Fruit fly (Drosophila melanogaster) whole organism, embryonic: Measurements from ENCODE around the gene CG18281.

Source experiments
- Abd-B ChIP-seq: fragments of 200-800 bp; sonication (Bioruptor generic); optimal IDR thresholded peaks from 2 replicates; lab custom pipeline; 2018; ENCODE audit warnings: missing biosample characterization, mild to moderate bottlenecking, missing genetic modification characterization, moderate library complexity
- Aef1 ChIP-seq: fragments of 200-800 bp; sonication (Bioruptor generic); IDR thresholded peaks from 3 replicates; pipeline ENCODE4 v1.3.6; 2022; ENCODE audit warnings: missing biosample characterization, missing genetic modification characterization
- CG10267 ChIP-seq: fragments of 200-800 bp; sonication (Bioruptor generic); optimal IDR thresholded peaks from 2 replicates; lab custom pipeline; 2018; ENCODE audit warnings: missing biosample characterization, mild to moderate bottlenecking, missing genetic modification characterization, moderate library complexity
- CG10366 ChIP-seq: fragments of 200-800 bp; sonication (Bioruptor generic); IDR thresholded peaks from 2 replicates; pipeline ENCODE4 v1.3.6; 2022; ENCODE audit warnings: missing biosample characterization, missing genetic modification characterization
- CG13287 ChIP-seq: fragments of 200-800 bp; sonication (Bioruptor generic); IDR thresholded peaks from 2 replicates; pipeline ENCODE4 v1.3.6; 2022; ENCODE audit warnings: missing biosample characterization, missing genetic modification characterization; ENCODE audit not compliant: partially characterized antibody
- CG13296 ChIP-seq: fragments of 200-800 bp; sonication (Bioruptor generic); optimal IDR thresholded peaks from 3 replicates; lab custom pipeline; 2018; ENCODE audit warnings: missing biosample characterization, mild to moderate bottlenecking, missing genetic modification characterization
- CG13424 ChIP-seq: fragments of 200-800 bp; sonication (Bioruptor generic); optimal IDR thresholded peaks from 2 replicates; lab custom pipeline; 2019; ENCODE audit warnings: missing biosample characterization, mild to moderate bottlenecking, missing genetic modification characterization, moderate library complexity
- CG13775 ChIP-seq: fragments of 200-800 bp; sonication (Bioruptor generic); optimal IDR thresholded peaks from 3 replicates; lab custom pipeline; 2017; ENCODE audit warnings: missing biosample characterization, mild to moderate bottlenecking, missing genetic modification characterization
- CG18011 ChIP-seq: fragments of 200-800 bp; sonication (Bioruptor generic); optimal IDR thresholded peaks from 2 replicates; lab custom pipeline; 2017; ENCODE audit warnings: missing biosample characterization, missing genetic modification characterization, mild to moderate bottlenecking, moderate library complexity, missing genotype
- CG2116 ChIP-seq: fragments of 200-800 bp; sonication (Bioruptor generic); optimal IDR thresholded peaks from 3 replicates; lab custom pipeline; 2018; ENCODE audit warnings: missing biosample characterization, mild to moderate bottlenecking, missing genetic modification characterization
- CG2120 ChIP-seq: fragments of 200-800 bp; sonication (Bioruptor generic); optimal IDR thresholded peaks from 3 replicates; lab custom pipeline; 2016; ENCODE audit warnings: missing biosample characterization, missing genetic modification characterization
- CG2712 ChIP-seq: fragments of 200-800 bp; optimal IDR thresholded peaks from 3 replicates; lab custom pipeline; 2019; ENCODE audit warnings: missing biosample characterization, mild to moderate bottlenecking, missing genetic modification characterization, moderate library complexity
- CG33213 ChIP-seq: fragments of 200-800 bp; sonication (Bioruptor generic); optimal IDR thresholded peaks from 3 replicates; lab custom pipeline; 2016; ENCODE audit warnings: missing biosample characterization, missing genetic modification characterization
- CG34224 ChIP-seq: fragments of 200-800 bp; sonication (Bioruptor generic); IDR thresholded peaks from 3 replicates; pipeline ENCODE4 v1.3.6; 2022; ENCODE audit warnings: missing biosample characterization, missing genetic modification characterization; ENCODE audit not compliant: partially characterized antibody
- CG34376 ChIP-seq: fragments of 200-800 bp; sonication (Bioruptor generic); optimal IDR thresholded peaks from 2 replicates; lab custom pipeline; 2018; ENCODE audit warnings: missing biosample characterization, mild to moderate bottlenecking, missing genetic modification characterization
- CG3995 ChIP-seq: fragments of 200-800 bp; sonication (Bioruptor generic); optimal IDR thresholded peaks from 3 replicates; lab custom pipeline; 2016; ENCODE audit warnings: missing biosample characterization, missing genetic modification characterization
- CG4854 ChIP-seq: fragments of 200-800 bp; sonication (Bioruptor generic); optimal IDR thresholded peaks from 2 replicates; lab custom pipeline; 2016; ENCODE audit warnings: missing biosample characterization, missing genetic modification characterization, inconsistent platforms
- CG6689 ChIP-seq: fragments of 200-800 bp; sonication (Bioruptor generic); IDR thresholded peaks from 2 replicates; pipeline ENCODE4 v1.3.6; 2022; ENCODE audit warnings: missing biosample characterization, missing genetic modification characterization
- CG7357 ChIP-seq: fragments of 200-800 bp; sonication (Bioruptor generic); IDR thresholded peaks from 3 replicates; pipeline ENCODE4 v1.3.6; 2022; ENCODE audit warnings: missing biosample characterization, missing genetic modification characterization
- CG9797 ChIP-seq: fragments of 200-800 bp; sonication (Bioruptor generic); optimal IDR thresholded peaks from 3 replicates; lab custom pipeline; 2018; ENCODE audit warnings: missing biosample characterization, mild to moderate bottlenecking, missing genetic modification characterization
- Chrac-16 ChIP-seq: fragments of 200-800 bp; sonication (Bioruptor generic); optimal IDR thresholded peaks from 3 replicates; lab custom pipeline; 2016; ENCODE audit warnings: missing biosample characterization, missing genetic modification characterization
- CoRest ChIP-seq: fragments of 200-800 bp; sonication (Bioruptor generic); optimal IDR thresholded peaks from 3 replicates; lab custom pipeline; 2018; ENCODE audit warnings: missing biosample characterization, mild to moderate bottlenecking, missing genetic modification characterization, moderate library complexity
- E2f2 ChIP-seq: fragments of 200-800 bp; sonication (Bioruptor generic); IDR thresholded peaks from 2 replicates; pipeline ENCODE4 v1.3.6; 2022; ENCODE audit warnings: missing biosample characterization, missing genetic modification characterization
- Ets97D ChIP-seq: fragments of 200-800 bp; sonication (Bioruptor generic); optimal IDR thresholded peaks from 3 replicates; lab custom pipeline; 2016; ENCODE audit warnings: missing biosample characterization, missing genetic modification characterization
- Hmr ChIP-seq: fragments of 200-800 bp; sonication (Bioruptor generic); optimal IDR thresholded peaks from 3 replicates; lab custom pipeline; 2017; ENCODE audit warnings: mild to moderate bottlenecking, missing biosample characterization, missing genetic modification reagents, missing genetic modification characterization
- Lhr ChIP-seq: fragments of 200-800 bp; sonication (Bioruptor generic); optimal IDR thresholded peaks from 3 replicates; lab custom pipeline; 2017; ENCODE audit warnings: mild to moderate bottlenecking, missing biosample characterization, missing genetic modification reagents, missing genetic modification characterization
- NK7.1 ChIP-seq: fragments of 200-800 bp; sonication (Bioruptor generic); optimal IDR thresholded peaks from 3 replicates; lab custom pipeline; 2016; ENCODE audit warnings: missing biosample characterization, missing genetic modification characterization
- Nf-YA ChIP-seq: fragments of 200-800 bp; sonication (Bioruptor generic); IDR thresholded peaks from 2 replicates; pipeline ENCODE4 v1.3.6; 2022; ENCODE audit warnings: missing biosample characterization, missing genetic modification characterization
- Ravus ChIP-seq: fragments of 200-800 bp; sonication (Bioruptor generic); IDR thresholded peaks from 2 replicates; pipeline ENCODE4 v1.3.6; 2022; ENCODE audit warnings: missing biosample characterization, missing genetic modification characterization
- Sin3A ChIP-seq: fragments of >200 bp; optimal IDR thresholded peaks from 2 replicates; lab custom pipeline; 2018
- YL-1 ChIP-seq: fragments of 200-800 bp; sonication (Bioruptor generic); optimal IDR thresholded peaks from 3 replicates; lab custom pipeline; 2017; ENCODE audit warnings: missing biosample characterization, mild to moderate bottlenecking, missing genetic modification characterization
- abd-A ChIP-seq: fragments of 200-800 bp; sonication (Bioruptor generic); optimal IDR thresholded peaks from 3 replicates; lab custom pipeline; 2019; ENCODE audit warnings: missing biosample characterization, mild to moderate bottlenecking, missing genetic modification characterization, moderate library complexity
- bbx ChIP-seq: fragments of 200-800 bp; sonication (Bioruptor generic); IDR thresholded peaks from 2 replicates; pipeline ENCODE4 v1.3.6; 2022; ENCODE audit warnings: missing biosample characterization, missing genetic modification characterization; ENCODE audit not compliant: partially characterized antibody
- bowl ChIP-seq: fragments of 200-800 bp; sonication (Bioruptor generic); IDR thresholded peaks from 2 replicates; pipeline ENCODE4 v1.3.6; 2022; ENCODE audit warnings: missing biosample characterization, missing genetic modification characterization
- chn ChIP-seq: fragments of 200-800 bp; sonication (Bioruptor generic); optimal IDR thresholded peaks from 2 replicates; lab custom pipeline; 2016; ENCODE audit warnings: missing biosample characterization, missing genetic modification characterization
- fd102C ChIP-seq: fragments of 200-800 bp; sonication (Bioruptor generic); optimal IDR thresholded peaks from 2 replicates; lab custom pipeline; 2018; ENCODE audit warnings: missing biosample characterization, mild to moderate bottlenecking, missing genetic modification characterization, moderate library complexity
- fd3F ChIP-seq: fragments of 200-800 bp; sonication (Bioruptor generic); optimal IDR thresholded peaks from 2 replicates; lab custom pipeline; 2018; ENCODE audit warnings: missing biosample characterization, mild to moderate bottlenecking, missing genetic modification characterization, moderate library complexity
- grn ChIP-seq: fragments of 200-800 bp; sonication (Bioruptor generic); optimal IDR thresholded peaks from 3 replicates; lab custom pipeline; 2017; ENCODE audit warnings: missing biosample characterization, missing genetic modification characterization
- ham ChIP-seq: fragments of 200-800 bp; sonication (Bioruptor generic); IDR thresholded peaks from 2 replicates; pipeline ENCODE4 v1.3.6; 2022; ENCODE audit warnings: missing biosample characterization, missing genetic modification characterization
- kni ChIP-seq: fragments of 200-800 bp; sonication (Bioruptor generic); optimal IDR thresholded peaks from 3 replicates; lab custom pipeline; 2017; ENCODE audit warnings: mild to moderate bottlenecking, missing biosample characterization, missing genetic modification reagents, missing genetic modification characterization
- lov ChIP-seq, 2 experiments: fragments of 200-800 bp in 1 of 2; fragments of >200 bp in 1 of 2; sonication (Bioruptor generic) in 1 of 2; IDR thresholded peaks in 1 of 2; optimal IDR thresholded peaks in 1 of 2; 2 replicates in 1 of 2; 3 replicates in 1 of 2; pipeline versions ENCODE4 v1.3.6 to Lab custom; 2017 to 2022; ENCODE audit warnings: missing biosample characterization in 1 of 2, missing genetic modification characterization in 1 of 2
- nmo ChIP-seq: fragments of 200-800 bp; sonication (Bioruptor generic); optimal IDR thresholded peaks from 2 replicates; lab custom pipeline; 2018; ENCODE audit warnings: missing biosample characterization, mild to moderate bottlenecking, missing genetic modification characterization, moderate library complexity
- pfk ChIP-seq: fragments of 200-800 bp; sonication (Bioruptor generic); optimal IDR thresholded peaks from 2 replicates; lab custom pipeline; 2018; ENCODE audit warnings: missing biosample characterization, mild to moderate bottlenecking, missing genetic modification characterization, moderate library complexity
- sima ChIP-seq: fragments of 200-800 bp; sonication (Bioruptor generic); optimal IDR thresholded peaks from 2 replicates; lab custom pipeline; 2016; ENCODE audit warnings: missing biosample characterization, missing genetic modification characterization
- tap ChIP-seq: fragments of 200-800 bp; optimal IDR thresholded peaks from 3 replicates; lab custom pipeline; 2019; ENCODE audit warnings: missing biosample characterization, mild to moderate bottlenecking, missing genetic modification characterization, moderate library complexity
- tio ChIP-seq: fragments of 200-800 bp; sonication (Bioruptor generic); optimal IDR thresholded peaks from 2 replicates; lab custom pipeline; 2017; ENCODE audit warnings: missing biosample characterization, missing genetic modification characterization, inconsistent platforms
- unc-4 ChIP-seq: fragments of 200-800 bp; sonication (Bioruptor generic); IDR thresholded peaks from 2 replicates; pipeline ENCODE4 v1.3.6; 2022; ENCODE audit warnings: missing biosample characterization, missing genetic modification characterization; ENCODE audit not compliant: partially characterized antibody

Gene CG18281

dm6 chr3L:20494262-20494601 lies 5.4 kb upstream of the CG18281 start (continued):
- TF ChIP-seq CG13424 (tag; lab: Kevin White, UChicago) (peak; percentile 3), CG13775 (GFP tag; lab: Kevin White, UChicago) (peak; percentile 8), tio (GFP tag; lab: Kevin White, UChicago) (peak; percentile 24), CG9797 (no peak), CG6689 (GFP tag; lab: Robert Waterston, UW) (0 out of 2 replicates have a peak, but pooled peaks have one; percentile 24), NK7.1 (GFP tag; lab: Kevin White, UChicago) (no peak)

DNA sequence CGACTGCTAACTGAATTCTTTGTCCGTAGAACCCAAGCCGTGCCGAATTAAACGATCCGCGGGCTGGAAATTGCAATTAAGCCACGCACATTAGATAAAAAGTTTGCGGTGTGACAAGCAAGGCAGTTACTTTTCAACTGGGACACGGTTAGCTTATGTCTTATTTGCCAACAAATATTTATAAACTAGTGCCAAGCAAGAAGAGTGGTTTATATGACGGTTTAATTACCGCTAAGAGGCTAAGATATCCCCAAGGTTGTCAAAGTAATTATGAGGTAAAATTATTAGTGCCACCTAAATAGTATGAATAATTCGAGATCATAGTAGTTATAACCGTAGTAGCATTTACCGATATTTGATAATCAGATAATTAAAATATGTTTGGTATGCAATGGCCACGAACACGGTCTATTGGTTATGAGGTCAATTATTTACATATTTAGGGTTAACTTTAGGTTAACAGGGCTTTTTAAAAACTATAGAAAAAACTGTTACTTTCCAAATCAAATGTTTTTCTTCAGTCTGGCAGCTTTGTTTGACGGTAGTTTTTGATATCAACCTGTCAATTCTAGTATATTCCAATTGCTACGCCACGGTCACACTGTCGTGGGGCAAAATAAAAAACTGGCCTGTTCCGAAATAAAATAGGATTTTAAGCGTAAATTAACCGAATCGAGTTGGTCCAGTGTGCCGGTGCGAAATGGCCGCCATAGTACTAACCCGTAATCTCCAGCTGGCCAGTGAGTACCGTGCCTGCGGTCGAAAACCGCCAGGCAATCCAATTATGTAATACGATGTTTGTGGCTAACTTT lies 4.7 kb upstream of the CG18281 start, which contains the start of gene ZnT77C:
ZnT77C (minus strand) TSS at position 142 of the 812 bp plus-strand sequence.
- TF ChIP-seq abd-A (tag; lab: Kevin White, UChicago) = no peak
- no peak for TF ChIP-seq CG34376 (GFP tag; lab: Kevin White, UChicago)
- TF ChIP-seq tap = no peak
- peak; percentile 24 for TF ChIP-seq fd3F
- TF ChIP-seq grn (GFP tag; lab: Kevin White, UChicago) = no peak
- TF ChIP-seq Ets97D (GFP tag; lab: Kevin White, UChicago) = peak; percentile 29
- peak; percentile 31 for TF ChIP-seq Sin3A (lab: Kevin White, UChicago)
- TF ChIP-seq bbx (GFP tag; lab: Robert Waterston, UW) = 0 out of 2 replicates have a peak, but pooled peaks have one; percentile 6
- TF ChIP-seq kni = no peak
- TF ChIP-seq CG7357 (GFP tag; lab: Robert Waterston, UW) = no peak
- TF ChIP-seq CG34224 = no peak
- no peak for TF ChIP-seq sima (GFP tag; lab: Kevin White, UChicago)
- TF ChIP-seq ham (GFP tag; lab: Robert Waterston, UW) = no peak
- TF ChIP-seq CG10267 (tag; lab: Kevin White, UChicago) = peak; percentile 33
- TF ChIP-seq CG3995 = peak; percentile 93
- peak; percentile 32 for TF ChIP-seq CG2120 (GFP tag; lab: Kevin White, UChicago)
- no peak for TF ChIP-seq Nf-YA (GFP tag; lab: Robert Waterston, UW)
- TF ChIP-seq Hmr (GFP tag; lab: Kevin White, UChicago) = peak; percentile 15
- TF ChIP-seq Abd-B (GFP tag; lab: Kevin White, UChicago) = peak; percentile 2
- peak; percentile 26; the same call in 1 of the 2 replicates for TF ChIP-seq CG13287 (GFP tag; lab: Robert Waterston, UW)
- TF ChIP-seq CG9797 = peak; percentile 68
- TF ChIP-seq bowl (GFP tag; lab: Robert Waterston, UW) = no peak
- TF ChIP-seq chn = no peak
- TF ChIP-seq CoRest (tag; lab: Kevin White, UChicago) = peak; percentile 48
- no peak for TF ChIP-seq pfk
- peak; percentile 44 for TF ChIP-seq CG2116 (GFP tag; lab: Kevin White, UChicago)
- no peak for TF ChIP-seq CG2712
- TF ChIP-seq YL-1 = peak; percentile 32
- TF ChIP-seq Ravus (GFP tag; lab: Robert Waterston, UW) = no peak
- no peak for TF ChIP-seq Aef1
- TF ChIP-seq CG10366 = no peak
- no peak for TF ChIP-seq fd102C (GFP tag; lab: Kevin White, UChicago)
- TF ChIP-seq Chrac-16 (GFP tag; lab: Kevin White, UChicago) = no peak
- TF ChIP-seq lov (optimal IDR thresholded peaks at IDR 0.05; lab: Kevin White, UChicago) = no peak
- no peak for TF ChIP-seq lov (GFP tag; IDR thresholded peaks at IDR 0.05; lab: Robert Waterston, UW)
- peak; percentile 79 for TF ChIP-seq Lhr (GFP tag; lab: Kevin White, UChicago)
- no peak for TF ChIP-seq CG4854
- no peak for TF ChIP-seq CG18011
- TF ChIP-seq CG13296 = peak; percentile 77
- TF ChIP-seq unc-4 = no peak
- TF ChIP-seq E2f2 (GFP tag; lab: Robert Waterston, UW) = peak; percentile 50
- peak; percentile 9 for TF ChIP-seq nmo (GFP tag; lab: Kevin White, UChicago)
- peak; percentile 72 for TF ChIP-seq CG33213
